Worm (Caenorhabditis elegans) whole organism, young adult: ENCODE results near the gene rbm-42.
A peak's percentile ranks its signal among the peaks of the same experiment; 100 is the strongest.

Experiments used
- B0035.1 ChIP-seq: sonication (generic microtip); optimal IDR thresholded peaks from 2 replicates; lab custom pipeline; 2016; ENCODE audit warnings: missing genetic modification characterization, mild to moderate bottlenecking, missing compliant biosample characterization, missing genotype, missing genetic modification reagents
- B0261.1 ChIP-seq: sonication (generic microtip); optimal IDR thresholded peaks from 2 replicates; lab custom pipeline; 2016; ENCODE audit warnings: mild to moderate bottlenecking, missing genetic modification characterization, moderate library complexity, missing compliant biosample characterization
- F22D6.2 ChIP-seq: sonication (generic microtip); optimal IDR thresholded peaks from 2 replicates; lab custom pipeline; 2016; ENCODE audit warnings: mild to moderate bottlenecking, missing genetic modification characterization, missing compliant biosample characterization
- F33H1.4 ChIP-seq: fragments of 200-800 bp; sonication (Bioruptor generic); IDR thresholded peaks from 2 replicates; pipeline ENCODE4 v1.3.6; 2022; ENCODE audit warnings: missing genetic modification reagents, missing genetic modification characterization, missing compliant biosample characterization
- F39B2.1 ChIP-seq: fragments of 200-800 bp; sonication (Bioruptor generic); IDR thresholded peaks from 2 replicates; pipeline ENCODE4 v1.3.6; 2022; ENCODE audit warnings: missing genetic modification reagents, missing genetic modification characterization, missing compliant biosample characterization
- F55B11.4 ChIP-seq: sonication (generic microtip); optimal IDR thresholded peaks from 2 replicates; lab custom pipeline; 2016; ENCODE audit warnings: missing compliant biosample characterization, missing genetic modification characterization, borderline replicate concordance; ENCODE audit not compliant: insufficient read depth
- F57C9.4 ChIP-seq: sonication (generic microtip); optimal IDR thresholded peaks from 2 replicates; lab custom pipeline; 2017; ENCODE audit warnings: mild to moderate bottlenecking, missing genetic modification characterization, missing compliant biosample characterization
- T07F8.4 ChIP-seq: sonication (generic microtip); optimal IDR thresholded peaks from 2 replicates; lab custom pipeline; 2016; ENCODE audit warnings: mild to moderate bottlenecking, missing genetic modification characterization, moderate library complexity, missing compliant biosample characterization
- Y53G8AR.9 ChIP-seq: fragments of 200-800 bp; sonication (Bioruptor generic); conservative IDR thresholded peaks from 2 replicates; pipeline ENCODE4 v1.3.6; 2022; ENCODE audit warnings: missing genetic modification reagents, missing genetic modification characterization, missing compliant biosample characterization
- Y56A3A.18 ChIP-seq: fragments of 200-800 bp; sonication (Bioruptor generic); IDR thresholded peaks from 2 replicates; pipeline ENCODE4 v1.3.6; 2022; ENCODE audit warnings: missing genetic modification reagents, missing genetic modification characterization, missing compliant biosample characterization
- Y95B8A.8 ChIP-seq: fragments of 200-800 bp; sonication (Bioruptor generic); IDR thresholded peaks from 2 replicates; pipeline ENCODE4 v1.3.6; 2022; ENCODE audit warnings: missing genetic modification reagents, missing genetic modification characterization, missing compliant biosample characterization
- ama-1 ChIP-seq, 3 experiments: fragments of 150-350 bp in 1 of 3; sonication (generic microtip) in 2 of 3; optimal IDR thresholded peaks; 2 replicates each; lab custom pipeline; 2014 to 2018; ENCODE audit warnings: missing biosample characterization in 2 of 3, missing genetic modification characterization in 2 of 3, missing genetic modification reagents in 2 of 3
- attf-3 ChIP-seq: fragments of 200-800 bp; sonication (Bioruptor generic); conservative IDR thresholded peaks from 2 replicates; pipeline ENCODE4 v1.3.6; 2022; ENCODE audit warnings: missing genetic modification reagents, missing genetic modification characterization, missing compliant biosample characterization
- attf-5 ChIP-seq: fragments of 200-800 bp; sonication (Bioruptor generic); optimal IDR thresholded peaks from 2 replicates; lab custom pipeline; 2018; ENCODE audit warnings: mild to moderate bottlenecking, missing genetic modification characterization, missing compliant biosample characterization
- bed-1 ChIP-seq: fragments of 200-800 bp; sonication (Bioruptor generic); IDR thresholded peaks from 2 replicates; pipeline ENCODE4 v1.3.6; 2022; ENCODE audit warnings: missing genetic modification reagents, missing genetic modification characterization, missing compliant biosample characterization
- ccch-3 ChIP-seq: fragments of 200-800 bp; sonication (Bioruptor generic); optimal IDR thresholded peaks from 2 replicates; lab custom pipeline; 2018; ENCODE audit warnings: mild to moderate bottlenecking, missing genetic modification characterization, missing compliant biosample characterization
- cebp-1 ChIP-seq, 2 experiments: fragments of 200-800 bp in 1 of 2; sonication (Bioruptor generic) in 1 of 2; sonication (generic microtip) in 1 of 2; IDR thresholded peaks in 1 of 2; optimal IDR thresholded peaks in 1 of 2; 2 replicates each; pipeline versions ENCODE4 v1.3.6 to Lab custom; 2017 to 2022; ENCODE audit warnings: missing compliant biosample characterization in 2 of 2, missing genetic modification characterization in 2 of 2, mild to moderate bottlenecking in 1 of 2, missing genetic modification reagents in 1 of 2, moderate library complexity in 1 of 2
- ceh-27 ChIP-seq: fragments of 200-800 bp; sonication (Bioruptor generic); optimal IDR thresholded peaks from 2 replicates; lab custom pipeline; 2018; ENCODE audit warnings: mild to moderate bottlenecking, missing genetic modification characterization, moderate library complexity, missing compliant biosample characterization
- ceh-58 ChIP-seq: fragments of 200-800 bp; sonication (Bioruptor generic); IDR thresholded peaks from 2 replicates; pipeline ENCODE4 v1.3.6; 2022; ENCODE audit warnings: missing genetic modification characterization, missing compliant biosample characterization
- dox-1 ChIP-seq: fragments of 200-800 bp; sonication (Bioruptor generic); IDR thresholded peaks from 2 replicates; pipeline ENCODE4 v1.3.6; 2022; ENCODE audit warnings: missing genetic modification reagents, missing genetic modification characterization, missing compliant biosample characterization
- dpl-1 ChIP-seq: fragments of 150-350 bp; optimal IDR thresholded peaks from 2 replicates; lab custom pipeline; 2014; ENCODE audit warnings: missing biosample characterization, missing genetic modification reagents, missing genetic modification characterization
- fkh-3 ChIP-seq: sonication (generic microtip); optimal IDR thresholded peaks from 2 replicates; lab custom pipeline; 2016; ENCODE audit warnings: mild to moderate bottlenecking, missing genetic modification characterization, missing compliant biosample characterization
- gei-17 ChIP-seq: fragments of 200-800 bp; sonication (Bioruptor generic); optimal IDR thresholded peaks from 2 replicates; lab custom pipeline; 2018; ENCODE audit warnings: mild to moderate bottlenecking, missing genetic modification characterization, missing compliant biosample characterization
- hmg-1.2 ChIP-seq: fragments of 200-800 bp; sonication (Bioruptor generic); IDR thresholded peaks from 2 replicates; pipeline ENCODE4 v1.3.6; 2022; ENCODE audit warnings: missing genetic modification reagents, missing genetic modification characterization, missing compliant biosample characterization
- hmg-20 ChIP-seq: fragments of 200-800 bp; sonication (Bioruptor generic); IDR thresholded peaks from 2 replicates; pipeline ENCODE4 v1.3.6; 2022; ENCODE audit warnings: missing genetic modification reagents, missing genetic modification characterization, missing compliant biosample characterization
- hrde-1 ChIP-seq: sonication (generic microtip); optimal IDR thresholded peaks from 2 replicates; lab custom pipeline; 2016; ENCODE audit warnings: missing genetic modification characterization, mild to moderate bottlenecking, missing compliant biosample characterization, moderate library complexity, missing genotype, missing genetic modification reagents, borderline replicate concordance
- let-607 ChIP-seq, 2 experiments: fragments of 200-800 bp in 1 of 2; sonication (Bioruptor generic) in 1 of 2; sonication (generic microtip) in 1 of 2; optimal IDR thresholded peaks; 2 replicates each; lab custom pipeline; 2016 to 2018; ENCODE audit warnings: mild to moderate bottlenecking in 2 of 2, missing compliant biosample characterization in 2 of 2, missing genetic modification characterization in 2 of 2, moderate library complexity in 2 of 2, missing genotype in 1 of 2
- lin-40 ChIP-seq: sonication (generic microtip); optimal IDR thresholded peaks from 2 replicates; lab custom pipeline; 2016; ENCODE audit warnings: missing genetic modification characterization, mild to moderate bottlenecking, missing compliant biosample characterization, missing genotype, missing genetic modification reagents
- lir-1 ChIP-seq: fragments of 200-800 bp; sonication (Bioruptor generic); conservative IDR thresholded peaks from 2 replicates; pipeline ENCODE4 v1.3.6; 2022; ENCODE audit warnings: missing genetic modification reagents, missing genetic modification characterization, missing compliant biosample characterization
- madf-10 ChIP-seq: sonication (generic microtip); optimal IDR thresholded peaks from 2 replicates; lab custom pipeline; 2016; ENCODE audit warnings: mild to moderate bottlenecking, missing genetic modification characterization, missing compliant biosample characterization
- mxl-1 ChIP-seq: sonication (generic microtip); optimal IDR thresholded peaks from 2 replicates; lab custom pipeline; 2016; ENCODE audit warnings: missing genetic modification characterization, missing compliant biosample characterization
- nfya-1 ChIP-seq: sonication (generic microtip); optimal IDR thresholded peaks from 2 replicates; lab custom pipeline; 2017; ENCODE audit warnings: antibody characterized with exemption, missing compliant biosample characterization, missing genetic modification characterization, borderline replicate concordance; ENCODE audit not compliant: insufficient read depth
- nfyb-1 ChIP-seq: fragments of 200-800 bp; sonication (Bioruptor generic); IDR thresholded peaks from 2 replicates; pipeline ENCODE4 v1.3.6; 2022; ENCODE audit warnings: missing genetic modification reagents, missing genetic modification characterization, missing compliant biosample characterization
- nhr-80 ChIP-seq: sonication (generic microtip); optimal IDR thresholded peaks from 2 replicates; lab custom pipeline; 2016; ENCODE audit warnings: missing genetic modification characterization, missing compliant biosample characterization
- pbrm-1 ChIP-seq: fragments of 200-800 bp; sonication (Bioruptor generic); IDR thresholded peaks from 2 replicates; pipeline ENCODE4 v1.3.6; 2022; ENCODE audit warnings: missing genetic modification reagents, missing genetic modification characterization, missing compliant biosample characterization
- sea-2 ChIP-seq: fragments of 200-800 bp; sonication (Bioruptor generic); IDR thresholded peaks from 2 replicates; pipeline ENCODE4 v1.3.6; 2022; ENCODE audit warnings: missing genetic modification characterization, missing compliant biosample characterization
- snpc-1.3 ChIP-seq: sonication (generic microtip); optimal IDR thresholded peaks from 2 replicates; lab custom pipeline; 2017; ENCODE audit warnings: missing genetic modification characterization, mild to moderate bottlenecking, missing compliant biosample characterization, antibody characterized with exemption, moderate library complexity, missing genotype, missing genetic modification reagents; ENCODE audit not compliant: insufficient read depth
- snpc-3.4 ChIP-seq: sonication (generic microtip); optimal IDR thresholded peaks from 2 replicates; lab custom pipeline; 2017; ENCODE audit warnings: missing genetic modification characterization, mild to moderate bottlenecking, missing compliant biosample characterization, antibody characterized with exemption, moderate library complexity, missing genotype, missing genetic modification reagents
- snpc-4 ChIP-seq, 5 experiments: fragments of 150-350 bp in 1 of 5; sonication (generic microtip) in 4 of 5; optimal IDR thresholded peaks; 2 replicates each; lab custom pipeline; 2014 to 2018; ENCODE audit warnings: missing genetic modification characterization in 5 of 5, missing biosample characterization in 3 of 5, antibody characterized with exemption in 2 of 5, mild to moderate bottlenecking in 2 of 5, missing compliant biosample characterization in 2 of 5, missing genotype in 2 of 5, moderate library complexity in 2 of 5, missing genetic modification reagents in 1 of 5
- somi-1 ChIP-seq: fragments of 200-800 bp; sonication (Bioruptor generic); optimal IDR thresholded peaks from 2 replicates; lab custom pipeline; 2018; ENCODE audit warnings: mild to moderate bottlenecking, missing genetic modification characterization, missing compliant biosample characterization
- tlf-1 ChIP-seq: fragments of 200-800 bp; sonication (Bioruptor generic); optimal IDR thresholded peaks from 2 replicates; lab custom pipeline; 2018; ENCODE audit warnings: mild to moderate bottlenecking, missing genetic modification characterization, missing compliant biosample characterization
- xnd-1 ChIP-seq: sonication (generic microtip); optimal IDR thresholded peaks from 2 replicates; lab custom pipeline; 2016; ENCODE audit warnings: missing genotype, missing genetic modification reagents, missing genetic modification characterization, missing compliant biosample characterization
- ztf-22 ChIP-seq: fragments of 200-800 bp; sonication (Bioruptor generic); optimal IDR thresholded peaks from 2 replicates; lab custom pipeline; 2018; ENCODE audit warnings: mild to moderate bottlenecking, missing genetic modification characterization, moderate library complexity, missing compliant biosample characterization
- ztf-25 ChIP-seq: fragments of 200-800 bp; sonication (Bioruptor generic); IDR thresholded peaks from 2 replicates; pipeline ENCODE4 v1.3.6; 2022; ENCODE audit warnings: missing genetic modification reagents, missing genetic modification characterization, missing compliant biosample characterization
- ztf-26 ChIP-seq: sonication (generic microtip); optimal IDR thresholded peaks from 2 replicates; lab custom pipeline; 2017; ENCODE audit warnings: missing genetic modification characterization, missing compliant biosample characterization
- ztf-28 ChIP-seq: fragments of 200-800 bp; sonication (Bioruptor generic); IDR thresholded peaks from 2 replicates; pipeline ENCODE4 v1.3.6; 2022; ENCODE audit warnings: missing genetic modification reagents, missing genetic modification characterization, missing compliant biosample characterization
- ztf-6 ChIP-seq: fragments of 200-800 bp; sonication (Bioruptor generic); IDR thresholded peaks from 2 replicates; pipeline ENCODE4 v1.3.6; 2022; ENCODE audit warnings: missing genetic modification reagents, missing genetic modification characterization, missing compliant biosample characterization

Gene rbm-42

ce11 chrIII:5202641-5203040 lies 49.6 kb upstream of the rbm-42 start (continued):
- TF ChIP-seq sea-2 (GFP tag; lab: Robert Waterston, UW) = no peak
- no peak for TF ChIP-seq xnd-1 (tag; lab: Kevin White, UChicago)
- TF ChIP-seq dpl-1 (GFP tag; lab: Kevin White, UChicago) = no peak
- no peak for TF ChIP-seq cebp-1 (GFP tag; IDR thresholded peaks at IDR 0.05; lab: Robert Waterston, UW)
- peak; percentile 43 for TF ChIP-seq cebp-1 (tag; optimal IDR thresholded peaks at IDR 0.05; lab: Kevin White, UChicago)
- TF ChIP-seq fkh-3 (tag; lab: Kevin White, UChicago) = no peak
- no peak for TF ChIP-seq hrde-1 (tag; lab: Kevin White, UChicago)
- peak; percentile 66 for TF ChIP-seq nhr-80 (tag; lab: Kevin White, UChicago)
- no peak for TF ChIP-seq T07F8.4 (tag; lab: Kevin White, UChicago)
- TF ChIP-seq F39B2.1 (GFP tag; lab: Robert Waterston, UW) = no peak
- no peak for TF ChIP-seq snpc-1.3
- TF ChIP-seq ztf-25 (GFP tag; lab: Robert Waterston, UW) = no peak
- no peak for TF ChIP-seq lir-1 (GFP tag; lab: Robert Waterston, UW)
- no peak for TF ChIP-seq pbrm-1 (GFP tag; lab: Robert Waterston, UW)
- TF ChIP-seq attf-3 (GFP tag; lab: Robert Waterston, UW) = no peak
- peak; percentile 47; the same call in 1 of the 2 replicates for TF ChIP-seq hmg-1.2 (GFP tag; lab: Robert Waterston, UW)
- TF ChIP-seq F57C9.4 (tag; lab: Kevin White, UChicago) = no peak
- TF ChIP-seq ztf-6 = no peak
- TF ChIP-seq ceh-27 = peak; percentile 47
- no peak for TF ChIP-seq madf-10 (tag; lab: Kevin White, UChicago)
- TF ChIP-seq ama-1 (optimal IDR thresholded peaks at IDR 0.05; lab: Kevin White, UChicago) = no peak
- TF ChIP-seq ama-1 (GFP tag; optimal IDR thresholded peaks at IDR 0.05; lab: Kevin White, UChicago) = no peak
- TF ChIP-seq Y53G8AR.9 (GFP tag; lab: Robert Waterston, UW) = no peak
- TF ChIP-seq F22D6.2 (tag; lab: Kevin White, UChicago) = no peak
- no peak for TF ChIP-seq snpc-3.4 (tag; lab: Kevin White, UChicago)
- TF ChIP-seq F33H1.4 = no peak
- no peak for TF ChIP-seq ztf-28 (GFP tag; lab: Robert Waterston, UW)
- TF ChIP-seq ceh-58 (GFP tag; lab: Robert Waterston, UW) = no peak
- TF ChIP-seq ccch-3 (GFP tag; lab: Kevin White, UChicago) = no peak
- peak; percentile 18 for TF ChIP-seq tlf-1 (GFP tag; lab: Kevin White, UChicago)
- TF ChIP-seq B0261.1 (tag; lab: Kevin White, UChicago) = no peak
- no peak for TF ChIP-seq let-607 (tag; optimal IDR thresholded peaks at IDR 0.05; lab: Kevin White, UChicago)
- no peak for TF ChIP-seq B0035.1 (tag; lab: Kevin White, UChicago)
- TF ChIP-seq somi-1 = no peak
- TF ChIP-seq mxl-1 (tag; lab: Kevin White, UChicago) = no peak
- no peak for TF ChIP-seq nfya-1
- peak; percentile 70 for TF ChIP-seq lin-40
- 0 out of 2 replicates have a peak, but pooled peaks have one; percentile 44 for TF ChIP-seq dox-1 (GFP tag; lab: Robert Waterston, UW)
- no peak for TF ChIP-seq bed-1 (GFP tag; lab: Robert Waterston, UW)
- no peak for TF ChIP-seq snpc-4 (GFP tag; optimal IDR thresholded peaks at IDR 0.05; lab: Kevin White, UChicago)
- TF ChIP-seq snpc-4 (tag; optimal IDR thresholded peaks at IDR 0.05; lab: Kevin White, UChicago) = peak in 2 of 4 experiments; percentile 18 to 20
- peak; percentile 49 for TF ChIP-seq attf-5
- no peak for TF ChIP-seq ztf-26 (tag; lab: Kevin White, UChicago)
- no peak for TF ChIP-seq F55B11.4 (tag; lab: Kevin White, UChicago)
- TF ChIP-seq Y95B8A.8 (GFP tag; lab: Robert Waterston, UW) = no peak
- TF ChIP-seq ztf-22 (GFP tag; lab: Kevin White, UChicago) = no peak
- TF ChIP-seq Y56A3A.18 (GFP tag; lab: Robert Waterston, UW) = no peak
- no peak for TF ChIP-seq nfyb-1 (GFP tag; lab: Robert Waterston, UW)
- TF ChIP-seq gei-17 = no peak
- no peak for TF ChIP-seq hmg-20
